Worm (Caenorhabditis elegans): ENCODE results near the gene unc-5.

Gene unc-5

ce11 chrIV:5501414-5501813, 26.7 kb downstream of the unc-5 start:
- TF ChIP-seq T23F11.4 (GFP tag; optimal IDR thresholded peaks at IDR 0.05) (no peak), unc-42 (tag; optimal IDR thresholded peaks at IDR 0.05) (peak; percentile 58)

- TF ChIP-seq dmd-4 (tag; optimal IDR thresholded peaks at IDR 0.05; ENCODE audit: borderline replicate concordance), result no peak
- TF ChIP-seq unc-86 (tag; optimal IDR thresholded peaks at IDR 0.05), result no peak
- no peak for TF ChIP-seq ztf-16 (tag; optimal IDR thresholded peaks at IDR 0.05)
- no peak for TF ChIP-seq che-1 (tag; optimal IDR thresholded peaks at IDR 0.05)
- TF ChIP-seq ceh-18 (tag; optimal IDR thresholded peaks at IDR 0.05), result no peak
- no peak for TF ChIP-seq ceh-24 (tag; optimal IDR thresholded peaks at IDR 0.05)
- TF ChIP-seq ceh-31 (tag; optimal IDR thresholded peaks at IDR 0.05), result no peak
- TF ChIP-seq hlh-15 (tag; optimal IDR thresholded peaks at IDR 0.05), result no peak
- no peak for TF ChIP-seq madf-2 (tag; optimal IDR thresholded peaks at IDR 0.05)
Measured at ce11 chrIV:5494099-5494498, 34.0 kb downstream of the unc-5 start.

ce11 chrIV:5493692-5494091, 34.4 kb downstream of the unc-5 start, which contains the start of gene B0273.1:
Gene B0273.1 (plus strand): TSS chrIV:5493992.
- TF ChIP-seq lin-11 (tag; optimal IDR thresholded peaks at IDR 0.05) (no peak), unc-55 (GFP tag; optimal IDR thresholded peaks at IDR 0.05) (no peak), pha-2 (tag; optimal IDR thresholded peaks at IDR 0.05) (no peak), dmd-4 (tag; optimal IDR thresholded peaks at IDR 0.05; ENCODE audit: borderline replicate concordance) (no peak), mec-3 (tag; optimal IDR thresholded peaks at IDR 0.05; ENCODE audit: borderline replicate concordance) (no peak), nhr-232 (tag; optimal IDR thresholded peaks at IDR 0.05) (no peak), ztf-16 (tag; optimal IDR thresholded peaks at IDR 0.05) (no peak), odd-2 (tag; optimal IDR thresholded peaks at IDR 0.05) (no peak), ceh-2 (tag; optimal IDR thresholded peaks at IDR 0.05) (no peak), ref-2 (tag; optimal IDR thresholded peaks at IDR 0.05) (no peak), sox-4 (tag; optimal IDR thresholded peaks at IDR 0.05) (no peak), hlh-15 (tag; optimal IDR thresholded peaks at IDR 0.05) (no peak), K09A11.1 (tag; optimal IDR thresholded peaks at IDR 0.05; ENCODE audit: insufficient read depth) (no peak), ceh-48 (tag; optimal IDR thresholded peaks at IDR 0.05) (no peak), elt-4 (tag; optimal IDR thresholded peaks at IDR 0.05) (no peak), unc-42 (tag; optimal IDR thresholded peaks at IDR 0.05) (no peak), C38D4.7 (GFP tag; optimal IDR thresholded peaks at IDR 0.05) (no peak), pros-1 (tag; optimal IDR thresholded peaks at IDR 0.05) (no peak), dve-1 (tag; optimal IDR thresholded peaks at IDR 0.05) (no peak), rnt-1 (tag; optimal IDR thresholded peaks at IDR 0.05) (no peak)

- no peak for TF ChIP-seq ceh-19 (GFP tag; optimal IDR thresholded peaks at IDR 0.05)
- TF ChIP-seq nfya-1 (tag; optimal IDR thresholded peaks at IDR 0.05), result no peak
- no peak for TF ChIP-seq pag-3 (tag; optimal IDR thresholded peaks at IDR 0.05; ENCODE audit: borderline replicate concordance)
- no peak for TF ChIP-seq ceh-9 (tag; optimal IDR thresholded peaks at IDR 0.05)
- no peak for TF ChIP-seq ceh-18 (tag; optimal IDR thresholded peaks at IDR 0.05)
- no peak for TF ChIP-seq unc-55 (GFP tag; optimal IDR thresholded peaks at IDR 0.05)
- no peak for TF ChIP-seq K02D7.2 (tag; optimal IDR thresholded peaks at IDR 0.05)
- TF ChIP-seq ceh-6 (GFP tag; optimal IDR thresholded peaks at IDR 0.05), result no peak
- TF ChIP-seq rnt-1 (tag; optimal IDR thresholded peaks at IDR 0.05), result no peak
- TF ChIP-seq elt-2 (tag; optimal IDR thresholded peaks at IDR 0.05), result no peak
Measured at ce11 chrIV:5493135-5493534, 35.0 kb downstream of the unc-5 start.

ce11 chrIV:5492196-5492595, 35.9 kb downstream of the unc-5 start:
- TF ChIP-seq ceh-14 (tag; optimal IDR thresholded peaks at IDR 0.05) (no peak), unc-55 (GFP tag; optimal IDR thresholded peaks at IDR 0.05) (peak; percentile 50)

Data from whole organism, late embryonic.